Fruit fly (Drosophila melanogaster) Kc167 (cell line): ENCODE results near the gene Lamtor3.

ENCODE experiments used
- Myc ChIP-seq: fragments of >200 bp; optimal IDR thresholded peaks from 2 replicates; lab custom pipeline; 2017; ENCODE audit warnings: missing external identifiers
- h ChIP-seq: fragments of >200 bp; optimal IDR thresholded peaks from 3 replicates; lab custom pipeline; 2018; ENCODE audit warnings: missing external identifiers

dm6 chr2L:17449608-17450504, 31.2 kb upstream of the Lamtor3 start, which contains the start of gene dl:
- TF ChIP-seq Myc (lab: Kevin White, UChicago) = no peak
- TF ChIP-seq h (lab: Kevin White, UChicago) = no peak
